Fruit fly (Drosophila melanogaster) Kc167 (cell line): Measurements from ENCODE around the gene CG10097.

ENCODE experiments used
- Myc ChIP-seq: fragments of >200 bp; optimal IDR thresholded peaks from 2 replicates; lab custom pipeline; 2017; ENCODE audit warnings: missing external identifiers
- Sin3A ChIP-seq: fragments of >200 bp; optimal IDR thresholded peaks from 2 replicates; lab custom pipeline; 2018; ENCODE audit warnings: missing external identifiers
- h ChIP-seq: fragments of >200 bp; optimal IDR thresholded peaks from 3 replicates; lab custom pipeline; 2018; ENCODE audit warnings: missing external identifiers
- insv ChIP-seq: fragments of >200 bp; optimal IDR thresholded peaks from 3 replicates; lab custom pipeline; 2018; ENCODE audit warnings: missing external identifiers
- psq ChIP-seq: fragments of >200 bp; optimal IDR thresholded peaks from 2 replicates; lab custom pipeline; 2017; ENCODE audit warnings: missing external identifiers
- ttk ChIP-seq: sonication (Bioruptor generic); optimal IDR thresholded peaks from 2 replicates; lab custom pipeline; 2017; ENCODE audit warnings: missing external identifiers

The CG10097 gene

DNA sequence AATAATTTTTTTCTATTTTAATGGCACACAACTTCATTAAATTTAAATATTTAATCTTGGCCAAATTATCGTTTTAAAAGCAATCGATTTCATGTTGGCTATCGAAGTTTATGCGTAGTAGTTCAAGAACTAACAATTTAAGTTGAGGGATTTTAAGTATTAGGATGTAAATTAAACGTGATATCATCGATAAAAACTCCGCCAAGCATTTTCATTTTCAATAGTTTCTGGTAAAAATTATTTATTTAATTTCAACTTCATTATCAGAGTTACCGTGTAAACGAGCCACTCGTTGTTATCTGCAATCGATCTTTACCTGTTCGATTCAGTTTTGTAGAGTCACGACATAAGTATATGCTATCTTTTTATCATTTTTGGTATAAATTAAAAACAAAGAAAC is 7.2 kb upstream of the CG10097 start:
- no peak for TF ChIP-seq insv
- no peak for TF ChIP-seq h (lab: Kevin White, UChicago)
- TF ChIP-seq Myc: no peak

DNA sequence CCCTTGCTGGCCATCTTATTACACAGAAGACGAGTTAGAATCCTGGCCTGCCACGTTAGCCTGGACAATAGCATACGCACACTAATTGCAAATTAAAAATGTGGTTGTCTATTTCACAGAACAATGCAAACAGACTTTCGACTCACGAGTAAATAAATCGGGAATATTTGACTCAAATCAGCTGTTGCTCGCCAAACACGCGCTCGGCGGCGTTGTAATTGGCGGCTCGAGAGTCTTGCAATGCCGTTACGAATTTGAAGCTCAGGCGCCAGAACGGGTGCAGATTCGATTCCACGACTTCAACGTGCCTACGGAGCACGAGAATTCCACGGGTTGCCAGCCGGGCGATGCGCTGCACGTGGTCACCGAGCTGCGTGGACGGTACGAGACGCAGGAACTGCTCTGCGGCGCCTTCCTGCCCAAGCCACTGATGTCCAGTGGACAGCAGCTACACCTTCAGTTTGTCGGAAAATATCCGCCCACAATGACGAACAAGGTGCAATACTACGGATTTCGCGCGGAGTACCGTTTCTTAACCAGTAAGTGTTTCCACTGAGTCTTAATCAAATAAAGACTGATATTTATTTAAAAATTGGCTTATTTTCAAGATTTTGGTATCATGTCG is 6.0 kb upstream of the CG10097 start, which contains the start of gene DNAlig3:
Gene DNAlig3, minus strand, starts transcription at position 168 of the 625 bp plus-strand sequence.
- no peak for TF ChIP-seq Myc
- peak; percentile 84 for TF ChIP-seq insv
- TF ChIP-seq ttk: no peak

DNA sequence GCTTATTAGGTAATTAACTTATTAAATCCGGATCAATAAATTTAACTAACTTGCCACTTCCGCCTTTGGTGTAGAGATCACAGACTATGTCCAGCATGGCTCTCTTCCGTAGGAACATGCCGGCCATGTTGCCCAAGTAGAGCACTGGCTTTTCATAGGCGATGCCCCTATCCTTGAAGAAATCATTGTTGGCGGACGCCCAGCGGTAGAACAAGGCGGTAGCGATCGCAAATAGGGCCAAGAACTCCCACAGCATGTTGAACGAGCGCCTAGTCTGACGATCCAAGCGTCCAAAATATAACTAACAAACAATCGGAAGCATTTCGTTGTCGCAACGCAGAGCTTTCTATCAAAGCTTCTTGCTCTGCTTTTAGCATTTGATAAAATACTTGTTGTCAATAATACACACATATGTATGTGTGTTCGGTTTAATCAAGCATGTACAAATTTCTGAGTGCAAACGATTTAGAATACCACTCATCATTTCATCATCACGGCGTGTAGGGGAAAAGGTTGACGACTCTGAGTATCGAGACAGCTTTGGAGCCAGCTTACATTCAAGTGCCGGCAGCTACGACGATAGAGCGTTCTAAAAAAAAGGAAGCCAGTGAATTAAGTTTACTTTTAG is 3.0 kb upstream of the CG10097 start, which contains the start of gene Cyp9f3:
Gene Cyp9f3, minus strand, starts transcription at position 310 of the 628 bp plus-strand sequence.
- TF ChIP-seq Myc: no peak
- TF ChIP-seq psq (lab: Kevin White, UChicago): no peak
- TF ChIP-seq h (lab: Kevin White, UChicago): no peak
- TF ChIP-seq Sin3A (lab: Kevin White, UChicago): no peak
- TF ChIP-seq ttk: no peak
- TF ChIP-seq insv: no peak

DNA sequence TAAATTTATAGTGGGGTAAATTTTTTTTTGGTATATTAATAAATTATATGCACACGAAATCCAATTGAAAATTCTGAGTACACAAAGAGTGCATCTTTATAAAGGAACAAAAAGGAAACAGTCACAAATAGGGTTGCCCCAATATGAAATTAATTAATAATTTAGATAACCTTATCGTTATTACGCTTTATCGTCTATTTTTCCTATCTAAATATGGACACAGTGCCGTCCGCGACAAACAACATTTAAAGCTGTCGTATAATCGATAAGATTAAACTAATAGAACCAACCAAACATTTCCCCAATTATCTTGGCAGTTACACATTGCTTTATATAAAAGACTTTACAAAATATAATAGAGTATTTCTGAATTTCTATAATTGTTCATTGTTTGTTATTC is 2.3 kb upstream of the CG10097 start:
- TF ChIP-seq h (lab: Kevin White, UChicago): no peak
- no peak for TF ChIP-seq Sin3A (lab: Kevin White, UChicago)
- TF ChIP-seq insv: no peak
- no peak for TF ChIP-seq Myc
- TF ChIP-seq psq (lab: Kevin White, UChicago): no peak
- TF ChIP-seq ttk: no peak

DNA sequence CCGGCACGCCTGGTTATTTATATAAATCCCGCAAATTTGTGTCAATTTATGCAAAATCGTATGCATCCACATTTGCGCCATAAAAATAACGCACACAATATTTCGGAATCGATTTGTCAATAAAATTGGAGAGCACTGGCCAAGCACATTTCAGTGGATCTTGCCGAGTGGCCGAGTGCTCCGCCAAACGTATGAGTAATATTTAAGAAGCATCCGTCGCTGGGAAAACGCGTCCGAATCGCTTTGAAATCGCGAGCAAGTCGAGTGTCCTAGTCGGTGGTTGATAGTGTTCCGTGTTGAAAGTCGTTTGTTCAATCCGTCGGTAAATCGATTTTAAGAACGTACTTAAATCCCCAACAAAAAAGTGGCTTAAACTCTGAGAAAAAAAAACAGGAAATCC is 8.8 kb downstream of the CG10097 start, which contains the start of gene CG33098:
Gene CG33098, plus strand, starts transcription at position 224 of the 400 bp plus-strand sequence.
- TF ChIP-seq Sin3A (lab: Kevin White, UChicago): no peak
- TF ChIP-seq psq (lab: Kevin White, UChicago): no peak
- TF ChIP-seq Myc: no peak
- no peak for TF ChIP-seq insv
- no peak for TF ChIP-seq ttk
- TF ChIP-seq h (lab: Kevin White, UChicago): no peak

DNA sequence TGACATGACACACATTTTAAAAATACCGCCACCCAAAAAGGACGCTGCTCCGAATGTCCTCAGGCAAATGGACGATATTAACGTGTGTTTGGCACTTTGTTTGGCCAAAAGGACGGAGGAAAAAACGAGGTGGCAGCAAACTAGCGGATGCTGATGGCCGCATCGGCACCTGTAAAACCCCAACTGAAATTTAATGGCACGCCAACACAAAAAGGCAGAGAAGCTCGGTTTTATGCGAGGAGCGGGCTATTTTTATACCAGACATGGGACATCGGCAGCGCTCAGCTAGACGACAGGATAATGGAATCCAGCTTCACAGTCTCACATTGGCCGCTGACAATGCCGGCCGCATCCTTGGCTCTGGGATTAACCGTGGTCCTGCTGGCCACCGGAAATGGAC is 9.8 kb downstream of the CG10097 start, which contains the start of gene Sol1:
Gene Sol1, plus strand, starts transcription at position 301 of the 400 bp plus-strand sequence.
- TF ChIP-seq ttk (no peak), Sin3A (lab: Kevin White, UChicago) (no peak), h (lab: Kevin White, UChicago) (no peak), insv (no peak), Myc (no peak), psq (lab: Kevin White, UChicago) (no peak)

DNA sequence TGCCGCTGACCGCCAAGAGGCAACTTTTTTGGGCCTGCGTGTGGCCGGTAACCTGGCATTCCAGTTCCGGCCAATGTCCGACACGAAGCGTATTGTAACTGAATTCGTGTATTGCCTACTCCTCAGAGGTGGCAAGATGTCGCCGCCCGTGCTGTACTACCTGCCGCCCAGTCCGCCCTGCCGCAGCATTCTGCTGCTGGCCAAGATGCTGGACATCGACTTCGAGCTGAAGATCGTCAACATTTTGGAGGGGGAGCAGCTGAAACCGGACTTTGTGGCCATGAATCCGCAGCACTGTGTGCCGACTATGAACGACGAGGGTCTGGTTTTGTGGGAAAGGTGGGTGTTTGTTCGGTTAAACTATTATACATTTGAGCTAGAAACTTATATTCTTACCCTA is 11.5 kb downstream of the CG10097 start:
- TF ChIP-seq insv: no peak
- TF ChIP-seq Myc: no peak
- TF ChIP-seq Sin3A (lab: Kevin White, UChicago): no peak
- no peak for TF ChIP-seq ttk
- TF ChIP-seq psq (lab: Kevin White, UChicago): no peak
- TF ChIP-seq h (lab: Kevin White, UChicago): no peak

DNA sequence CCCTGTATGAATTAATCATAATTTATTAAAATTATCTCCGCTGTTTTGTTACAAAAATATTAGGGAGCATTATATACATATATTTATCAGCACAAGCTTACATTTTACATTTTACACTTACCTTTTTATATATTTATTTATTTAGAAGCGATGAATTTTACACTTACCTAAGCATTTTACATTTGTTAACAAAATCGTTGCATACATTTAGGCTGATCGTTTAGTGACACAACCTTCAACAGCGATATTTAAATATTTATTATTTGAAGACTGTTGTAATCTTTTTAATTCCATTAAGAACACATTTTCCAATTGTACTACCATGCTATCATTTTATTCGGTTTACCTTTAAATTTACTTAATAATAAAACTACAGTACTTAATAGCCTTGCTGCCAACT is 12.0 kb downstream of the CG10097 start:
- TF ChIP-seq Sin3A (lab: Kevin White, UChicago) (no peak), psq (lab: Kevin White, UChicago) (no peak), ttk (no peak), Myc (no peak), insv (no peak), h (lab: Kevin White, UChicago) (no peak)

DNA sequence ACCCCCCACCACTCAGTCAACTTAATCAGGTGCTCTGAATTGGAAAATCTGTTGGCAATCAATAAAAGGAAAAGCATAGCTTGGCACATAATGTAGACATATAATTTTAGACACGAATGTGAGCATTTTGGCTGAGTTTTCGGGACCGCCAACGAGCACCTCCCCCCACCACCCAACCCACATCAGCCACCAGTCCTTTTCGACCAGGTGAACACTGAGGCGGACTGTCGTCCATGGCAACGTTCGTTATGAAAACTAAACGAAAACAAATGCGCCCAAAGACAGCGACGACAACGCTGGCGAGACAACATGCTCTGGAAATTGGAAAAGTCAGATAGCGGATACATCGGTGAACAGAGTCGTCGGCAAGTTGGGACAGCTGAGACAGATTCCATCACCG is 12.7 kb downstream of the CG10097 start, which contains the start of gene GstD11:
Gene GstD11, plus strand, starts transcription at position 301 of the 400 bp plus-strand sequence.
- TF ChIP-seq insv (no peak), Sin3A (lab: Kevin White, UChicago) (no peak), ttk (no peak), psq (lab: Kevin White, UChicago) (no peak), h (lab: Kevin White, UChicago) (no peak), Myc (no peak)

DNA sequence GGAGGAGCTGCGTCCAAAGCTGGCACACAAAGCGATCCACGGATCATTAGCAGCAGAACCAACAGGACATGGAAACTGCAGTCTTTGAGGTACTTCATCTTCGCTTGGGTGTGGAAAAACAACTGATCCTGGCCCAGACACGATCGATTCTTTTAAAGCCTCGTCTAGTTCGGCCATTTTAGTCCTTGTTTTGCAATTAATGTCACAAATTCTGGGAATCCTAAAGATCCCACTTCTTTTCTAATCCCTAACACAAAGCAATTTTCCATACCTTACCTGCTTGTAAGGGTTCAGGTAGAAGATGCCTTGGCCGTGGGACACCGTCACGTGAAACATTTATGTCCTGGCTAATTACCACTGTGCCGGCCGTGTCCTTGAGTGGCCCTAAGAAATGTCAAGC is 13.2 kb downstream of the CG10097 start, which contains the start of gene CG10035:
Gene CG10035, minus strand, starts transcription at position 129 of the 400 bp plus-strand sequence.
- TF ChIP-seq ttk: no peak
- TF ChIP-seq Myc: no peak
- TF ChIP-seq Sin3A (lab: Kevin White, UChicago): no peak
- TF ChIP-seq psq (lab: Kevin White, UChicago): no peak
- no peak for TF ChIP-seq h (lab: Kevin White, UChicago)
- TF ChIP-seq insv: no peak

DNA sequence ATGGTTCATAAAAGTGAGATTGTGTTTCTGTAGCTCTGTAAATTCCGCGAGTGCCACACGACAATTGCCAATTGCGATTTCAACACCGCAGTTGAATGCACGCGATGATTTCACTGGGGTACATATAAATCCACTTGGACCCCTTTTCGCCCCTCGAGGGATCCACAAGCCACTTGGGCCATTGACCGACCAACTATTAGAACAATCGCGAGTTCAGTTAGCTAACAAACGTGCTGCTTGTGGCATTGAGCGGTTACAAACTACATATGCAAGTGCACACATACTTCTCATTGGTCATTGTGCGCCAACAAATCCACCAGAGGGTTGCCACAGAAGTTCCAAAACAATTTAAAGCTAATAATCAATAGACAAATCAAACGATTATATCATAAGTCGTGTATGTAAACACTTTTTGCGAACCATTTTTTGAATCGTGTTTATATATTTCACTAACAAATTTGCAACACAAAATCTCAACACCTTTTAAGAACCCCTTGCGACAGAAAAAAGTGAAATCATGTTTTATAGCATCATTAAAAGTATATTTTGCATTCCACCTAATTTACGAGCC is 14.6 kb downstream of the CG10097 start:
- TF ChIP-seq ttk (no peak), Myc (no peak), psq (lab: Kevin White, UChicago) (no peak)

DNA sequence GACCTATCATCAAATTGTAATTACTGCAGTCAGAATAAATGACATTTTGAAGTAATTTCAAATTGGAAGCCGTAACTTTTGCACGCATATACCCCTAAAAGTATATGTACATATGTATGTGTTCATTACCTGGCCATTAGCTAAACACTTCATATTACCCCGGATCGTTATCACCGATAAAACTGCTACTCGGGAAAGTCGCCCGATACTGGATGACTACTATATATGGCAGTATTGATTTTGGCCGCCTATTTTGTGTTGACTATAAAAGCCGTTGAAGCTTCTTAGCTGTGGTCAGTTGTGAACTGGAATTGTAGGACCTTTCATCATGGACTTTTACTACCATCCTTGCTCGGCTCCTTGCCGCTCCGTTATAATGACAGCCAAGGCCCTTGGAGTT is 16.1 kb downstream of the CG10097 start, which contains the start of gene GstD8:
Gene GstD8, plus strand, starts transcription at position 301 of the 400 bp plus-strand sequence.
- TF ChIP-seq ttk (no peak), h (lab: Kevin White, UChicago) (no peak), insv (no peak), Sin3A (lab: Kevin White, UChicago) (no peak), Myc (no peak), psq (lab: Kevin White, UChicago) (no peak)

DNA sequence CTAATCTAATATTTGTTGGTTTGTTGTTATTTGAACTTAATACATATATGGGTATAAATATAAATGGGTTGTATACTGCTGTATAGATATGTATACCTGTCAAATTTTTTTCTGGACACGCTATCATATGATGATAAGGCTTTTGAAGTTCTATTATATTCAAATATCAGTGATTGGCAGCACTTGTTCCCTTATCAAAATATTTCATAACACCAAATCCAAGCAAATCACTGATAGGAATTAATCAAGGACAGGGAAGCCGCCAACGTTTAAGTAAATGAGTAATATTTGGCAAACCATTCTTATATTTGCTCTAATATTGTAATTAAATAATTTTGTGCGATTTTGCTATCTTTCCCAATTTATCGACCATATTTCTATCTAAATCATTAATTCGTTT is 16.5 kb downstream of the CG10097 start:
- TF ChIP-seq h (lab: Kevin White, UChicago): no peak
- TF ChIP-seq Myc: no peak
- TF ChIP-seq psq (lab: Kevin White, UChicago): no peak
- TF ChIP-seq Sin3A (lab: Kevin White, UChicago): no peak
- no peak for TF ChIP-seq insv
- no peak for TF ChIP-seq ttk
